Fruit fly (Drosophila melanogaster) S2 (cell line): Measurements from ENCODE around the gene CG13258.

Source experiments
- CG8478 ChIP-seq: fragments of >200 bp; optimal IDR thresholded peaks from 2 replicates; lab custom pipeline; 2018
- CTCF ChIP-seq, 2 experiments: fragments of >200 bp; optimal IDR thresholded peaks; 2 replicates each; lab custom pipeline; 2018

DNA sequence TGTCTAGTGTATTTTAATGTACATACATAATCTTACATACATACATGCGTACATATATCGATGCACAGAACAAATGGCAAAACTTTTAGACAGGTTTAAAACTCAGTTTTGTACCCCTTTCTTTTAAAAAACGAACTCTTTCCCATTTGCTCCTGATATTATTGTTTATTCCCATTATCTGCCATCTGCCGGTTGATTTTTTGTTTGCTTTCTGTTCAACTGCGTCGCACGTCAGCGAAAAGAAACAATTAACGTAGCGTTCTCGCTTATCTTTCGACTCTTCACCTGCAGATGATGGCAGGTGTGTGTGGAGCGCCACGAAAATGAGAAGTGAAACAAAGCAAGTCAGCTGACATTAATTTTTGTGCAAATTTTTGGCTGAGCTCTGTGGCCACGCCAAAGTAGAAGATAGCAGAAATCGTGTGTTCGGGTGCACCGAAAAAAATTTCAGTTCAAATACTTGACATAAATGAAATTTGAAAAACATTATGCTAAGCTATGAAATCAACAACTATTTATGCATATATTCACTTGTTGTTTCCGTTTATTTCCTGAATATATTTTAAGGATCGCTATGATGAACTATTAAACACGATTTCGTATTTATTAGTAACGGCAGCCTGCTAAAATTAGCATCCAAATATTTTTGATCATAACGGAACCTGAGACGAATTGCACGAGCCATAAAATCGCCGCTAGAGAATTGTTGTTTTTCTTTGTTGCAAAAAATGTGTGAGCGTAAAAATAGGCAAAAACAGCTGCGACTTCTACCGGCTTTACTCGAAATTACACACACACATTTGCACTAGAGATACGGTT lies 21.9 kb downstream of the CG13258 start:
- TF ChIP-seq CG8478 (lab: Kevin White, UChicago) (no peak), CTCF (optimal IDR thresholded peaks at IDR 0.05; lab: Kevin White, UChicago) (no peak)
